Worm (Caenorhabditis elegans) whole organism, young adult: ENCODE results near the gene nhr-183.

Experiments used
- ceh-79 ChIP-seq: sonication (generic microtip); optimal IDR thresholded peaks from 2 replicates; lab custom pipeline; 2017; ENCODE audit warnings: mild to moderate bottlenecking, missing genetic modification characterization, missing compliant biosample characterization
- hmg-1.2 ChIP-seq: fragments of 200-800 bp; sonication (Bioruptor generic); IDR thresholded peaks from 2 replicates; pipeline ENCODE4 v1.3.6; 2022; ENCODE audit warnings: missing genetic modification reagents, missing genetic modification characterization, missing compliant biosample characterization
- unc-130 ChIP-seq: sonication (generic microtip); optimal IDR thresholded peaks from 2 replicates; lab custom pipeline; 2016; ENCODE audit warnings: missing genetic modification reagents, missing genetic modification characterization, missing compliant biosample characterization

DNA sequence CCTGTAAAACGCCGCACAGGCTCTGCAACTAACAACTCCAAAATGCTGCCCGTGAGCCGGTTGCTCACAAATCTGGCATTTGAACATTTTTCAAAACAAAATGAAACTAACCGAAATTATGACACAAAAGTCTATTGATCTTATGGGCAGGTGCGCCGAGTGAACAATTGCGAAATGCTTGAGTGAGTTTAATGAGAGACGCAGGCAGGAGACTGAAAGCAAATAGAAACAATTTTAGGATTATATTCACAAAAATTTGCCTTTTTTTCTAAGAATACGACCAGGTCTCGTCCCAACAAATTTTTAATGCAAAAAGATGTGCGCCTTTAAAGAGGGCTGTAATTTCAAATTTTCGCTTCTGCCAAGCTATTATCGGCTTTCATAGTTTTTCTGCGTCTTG, at the start of gene nhr-183:
- TF ChIP-seq hmg-1.2 (GFP tag; lab: Robert Waterston, UW), result no peak
- no peak for TF ChIP-seq unc-130 (GFP tag; lab: Kevin White, UChicago)
- TF ChIP-seq ceh-79 (tag; lab: Kevin White, UChicago), result no peak
